Worm (Caenorhabditis elegans) whole organism, L4 larva: ENCODE data around the gene F38B7.17.

Experiments used
- jun-1 ChIP-seq: fragments of 150-350 bp; optimal IDR thresholded peaks from 2 replicates; lab custom pipeline; 2014; ENCODE audit warnings: missing biosample characterization, missing genetic modification reagents, missing genetic modification characterization
- nhr-237 ChIP-seq: sonication (generic microtip); optimal IDR thresholded peaks from 2 replicates; lab custom pipeline; 2017; ENCODE audit warnings: missing biosample characterization, missing genetic modification characterization
- nhr-77 ChIP-seq: fragments of 150-350 bp; optimal IDR thresholded peaks from 2 replicates; lab custom pipeline; 2014; ENCODE audit warnings: missing biosample characterization, missing genetic modification characterization

DNA sequence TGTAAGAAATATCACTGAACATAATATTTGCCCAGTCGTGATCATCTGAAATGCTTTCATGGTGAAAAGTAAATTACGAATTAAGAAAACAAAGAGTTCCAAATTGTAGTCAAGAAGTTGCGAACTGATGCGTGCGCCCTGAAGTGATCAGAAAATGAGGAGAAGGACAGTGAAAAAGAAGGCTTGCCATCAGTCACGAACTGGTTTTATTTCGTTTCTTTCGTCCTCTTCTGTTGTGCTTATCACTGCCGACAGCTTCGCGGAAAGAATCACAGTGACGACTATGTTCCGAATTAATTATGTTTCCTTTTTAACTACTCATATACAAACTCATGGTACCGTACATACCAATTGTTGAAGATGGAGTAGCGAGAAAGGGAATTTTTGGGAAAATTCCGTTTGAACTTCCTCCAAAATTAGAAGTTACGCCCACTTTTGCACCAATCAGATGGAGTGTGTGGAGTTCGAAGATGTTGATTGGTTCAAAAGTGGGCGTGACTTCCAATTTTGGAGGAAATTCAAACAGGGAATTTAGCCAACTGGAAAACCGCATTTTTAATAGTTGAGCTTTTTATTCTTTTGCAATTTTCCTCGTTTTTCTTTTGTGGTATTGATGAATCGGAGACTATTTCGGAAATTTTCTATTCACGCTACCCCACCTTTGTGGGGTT, 45.5 kb downstream of the F38B7.17 start, which contains the start of gene C55A6.12:
- TF ChIP-seq nhr-237 (tag; lab: Kevin White, UChicago) (no peak), jun-1 (tag; lab: Kevin White, UChicago) (no peak), nhr-77 (tag; lab: Kevin White, UChicago) (no peak)
